Fruit fly (Drosophila melanogaster): ENCODE data around the gene Ddrgk1.
A peak's percentile ranks its signal among the peaks of the same experiment; 100 is the strongest.

Ddrgk1 gene

dm6 chr3R:21203135-21203534 lies 11.7 kb upstream of the Ddrgk1 start:
- peak; percentile 41; the same call in 1 of the 2 replicates for TF ChIP-seq bbx (GFP tag; IDR thresholded peaks at IDR 0.05; ENCODE audit: partially characterized antibody)
- no peak for TF ChIP-seq CG11504 (tag; optimal IDR thresholded peaks at IDR 0.05)
- TF ChIP-seq CG7745 (tag; optimal IDR thresholded peaks at IDR 0.05) = no peak
- TF ChIP-seq kni (GFP tag; optimal IDR thresholded peaks at IDR 0.05) = no peak
- peak; percentile 23 for TF ChIP-seq CG12769 (tag; optimal IDR thresholded peaks at IDR 0.05)
- peak; percentile 15 for TF ChIP-seq CG17385 (GFP tag; optimal IDR thresholded peaks at IDR 0.05)
- no peak for TF ChIP-seq CG42726 (GFP tag; IDR thresholded peaks at IDR 0.05; ENCODE audit: partially characterized antibody)
- no peak for TF ChIP-seq Eip74EF (GFP tag; optimal IDR thresholded peaks at IDR 0.05)
- no peak for TF ChIP-seq lov (optimal IDR thresholded peaks at IDR 0.05)
- no peak for TF ChIP-seq lov (GFP tag; IDR thresholded peaks at IDR 0.05)
- no peak for TF ChIP-seq CG30431 (GFP tag; optimal IDR thresholded peaks at IDR 0.05)
- peak; percentile 27 for TF ChIP-seq Vsx1 (GFP tag; optimal IDR thresholded peaks at IDR 0.05)
- TF ChIP-seq CG15601 (tag; optimal IDR thresholded peaks at IDR 0.05) = no peak
- no peak for TF ChIP-seq Fer3 (tag; optimal IDR thresholded peaks at IDR 0.05)
- no peak for TF ChIP-seq CG18619 (GFP tag; optimal IDR thresholded peaks at IDR 0.05)
- no peak for TF ChIP-seq al (GFP tag; IDR thresholded peaks at IDR 0.05)
- no peak for TF ChIP-seq CG1832 (GFP tag; optimal IDR thresholded peaks at IDR 0.05)
- no peak for TF ChIP-seq D19B (GFP tag; optimal IDR thresholded peaks at IDR 0.05)
- TF ChIP-seq trh (GFP tag; optimal IDR thresholded peaks at IDR 0.05) = no peak
- no peak for TF ChIP-seq tup (GFP tag; optimal IDR thresholded peaks at IDR 0.05)
- no peak for TF ChIP-seq CG10959 (GFP tag; IDR thresholded peaks at IDR 0.05)
- TF ChIP-seq CG17612 (GFP tag; IDR thresholded peaks at IDR 0.05) = no peak
- TF ChIP-seq CG32767 (GFP tag; IDR thresholded peaks at IDR 0.05) = no peak
- TF ChIP-seq Lpt (GFP tag; optimal IDR thresholded peaks at IDR 0.05) = no peak
- no peak for TF ChIP-seq CG4730 (GFP tag; IDR thresholded peaks at IDR 0.05)
- peak; percentile 10 for TF ChIP-seq pho (GFP tag; optimal IDR thresholded peaks at IDR 0.05)
- TF ChIP-seq en (GFP tag; optimal IDR thresholded peaks at IDR 0.05) = no peak
- no peak for TF ChIP-seq BtbVII (GFP tag; optimal IDR thresholded peaks at IDR 0.05)
- TF ChIP-seq CG33557 (GFP tag; optimal IDR thresholded peaks at IDR 0.05) = no peak
- no peak for TF ChIP-seq cg (GFP tag; optimal IDR thresholded peaks at IDR 0.05)
- TF ChIP-seq E2f1 (GFP tag; IDR thresholded peaks at IDR 0.05) = no peak
- no peak for TF ChIP-seq CG6765 (GFP tag; optimal IDR thresholded peaks at IDR 0.05)
- no peak for TF ChIP-seq Hmr (GFP tag; optimal IDR thresholded peaks at IDR 0.05)
- peak; percentile 43 for TF ChIP-seq sens (GFP tag)
- TF ChIP-seq CG10274 (GFP tag; optimal IDR thresholded peaks at IDR 0.05) = no peak
- no peak for TF ChIP-seq ci (GFP tag; IDR thresholded peaks at IDR 0.05)
- no peak for TF ChIP-seq ac (GFP tag; optimal IDR thresholded peaks at IDR 0.05)
- TF ChIP-seq CG16863 (GFP tag; optimal IDR thresholded peaks at IDR 0.05) = no peak
- no peak for TF ChIP-seq twi (tag; optimal IDR thresholded peaks at IDR 0.05)
- no peak for TF ChIP-seq sisA (GFP tag; IDR thresholded peaks at IDR 0.05)
- TF ChIP-seq hb (GFP tag; IDR thresholded peaks at IDR 0.05; ENCODE audit: partially characterized antibody) = no peak
- TF ChIP-seq Drgx (GFP tag; IDR thresholded peaks at IDR 0.05) = no peak
- TF ChIP-seq CG13123 (GFP tag; optimal IDR thresholded peaks at IDR 0.05) = no peak
- no peak for TF ChIP-seq zfh2 (GFP tag; optimal IDR thresholded peaks at IDR 0.05)
- TF ChIP-seq hth (optimal IDR thresholded peaks at IDR 0.05) = no peak
- no peak for TF ChIP-seq abd-A (tag; optimal IDR thresholded peaks at IDR 0.05)
- TF ChIP-seq CG8290 (GFP tag; optimal IDR thresholded peaks at IDR 0.05) = peak; percentile 49
- TF ChIP-seq CG8290 (tag; optimal IDR thresholded peaks at IDR 0.05) = peak; percentile 1 to 19
- no peak for TF ChIP-seq Dll (GFP tag; IDR thresholded peaks at IDR 0.05; ENCODE audit: partially characterized antibody)
- TF ChIP-seq Med (GFP tag) = peak; percentile 77
- TF ChIP-seq lilli (GFP tag; optimal IDR thresholded peaks at IDR 0.05) = peak; percentile 2
- no peak for TF ChIP-seq ttk (GFP tag; IDR thresholded peaks at IDR 0.05)
